Worm (Caenorhabditis elegans): ENCODE measurements around the gene R03D7.15.

- TF ChIP-seq him-1 (tag; optimal IDR thresholded peaks at IDR 0.05) (no peak), dao-5 (tag; optimal IDR thresholded peaks at IDR 0.05) (no peak), W03F9.2 (tag; optimal IDR thresholded peaks at IDR 0.05) (no peak)
Measured at ce11 chrII:10898998-10899397, 43.0 kb upstream of the R03D7.15 start.
